Fruit fly (Drosophila melanogaster): ENCODE data around the gene CG12811.

DNA sequence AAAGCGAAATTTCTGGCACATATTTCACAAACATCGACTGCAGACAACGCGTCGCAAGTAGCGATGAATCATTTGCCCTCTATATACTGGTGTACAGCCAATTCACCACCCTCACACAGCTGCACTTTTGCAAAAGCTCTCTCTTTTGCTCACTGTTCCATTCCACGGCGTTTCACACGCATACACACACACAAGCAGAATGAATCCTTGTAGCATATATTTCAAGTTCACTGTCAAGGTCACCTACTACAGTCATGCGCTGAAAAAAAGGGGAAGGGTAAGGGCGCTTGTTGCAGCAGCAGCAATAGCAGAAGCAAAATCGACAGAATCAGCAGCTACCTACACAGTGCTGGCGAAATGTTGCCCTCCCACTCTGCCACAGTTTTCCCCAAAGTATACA lies 32.1 kb upstream of the CG12811 start:
- no peak for TF ChIP-seq CG8478 (optimal IDR thresholded peaks at IDR 0.05)
- no peak for TF ChIP-seq CTCF (optimal IDR thresholded peaks at IDR 0.05)
